Fruit fly (Drosophila melanogaster) whole organism, embryonic: ENCODE results near the gene Larp7.

Source experiments
- Asciz ChIP-seq: fragments of 200-800 bp; sonication (Bioruptor generic); optimal IDR thresholded peaks from 2 replicates; lab custom pipeline; 2017; ENCODE audit warnings: missing biosample characterization, mild to moderate bottlenecking, missing genetic modification characterization, missing genetic modification reagents
- CG11560 ChIP-seq: fragments of 200-800 bp; sonication (Bioruptor generic); IDR thresholded peaks from 3 replicates; pipeline ENCODE4 v1.3.6; 2022; ENCODE audit warnings: missing biosample characterization, missing genetic modification characterization
- CG12391 ChIP-seq: fragments of 200-800 bp; sonication (Bioruptor generic); optimal IDR thresholded peaks from 3 replicates; lab custom pipeline; 2018; ENCODE audit warnings: missing biosample characterization, mild to moderate bottlenecking, missing genetic modification characterization, moderate library complexity
- CG14441 ChIP-seq: fragments of 200-800 bp; sonication (Bioruptor generic); IDR thresholded peaks from 2 replicates; pipeline ENCODE4 v1.3.6; 2022; ENCODE audit warnings: missing biosample characterization, missing genetic modification characterization
- CG17612 ChIP-seq: fragments of 200-800 bp; sonication (Bioruptor generic); IDR thresholded peaks from 2 replicates; pipeline ENCODE4 v1.3.6; 2022; ENCODE audit warnings: missing biosample characterization, missing genetic modification characterization
- CG2120 ChIP-seq: fragments of 200-800 bp; sonication (Bioruptor generic); optimal IDR thresholded peaks from 3 replicates; lab custom pipeline; 2016; ENCODE audit warnings: missing biosample characterization, missing genetic modification characterization
- CG31388 ChIP-seq: fragments of 200-800 bp; sonication (Bioruptor generic); optimal IDR thresholded peaks from 2 replicates; lab custom pipeline; 2016; ENCODE audit warnings: missing biosample characterization, missing genetic modification characterization
- CG31441 ChIP-seq: fragments of 200-800 bp; sonication (Bioruptor generic); IDR thresholded peaks from 2 replicates; pipeline ENCODE4 v1.3.6; 2022; ENCODE audit warnings: missing biosample characterization, missing genetic modification characterization
- CG32772 ChIP-seq: fragments of 200-800 bp; sonication (Bioruptor generic); IDR thresholded peaks from 2 replicates; pipeline ENCODE4 v1.3.6; 2022; ENCODE audit warnings: missing biosample characterization, missing genetic modification characterization
- CG5953 ChIP-seq: fragments of 200-800 bp; sonication (Bioruptor generic); IDR thresholded peaks from 2 replicates; pipeline ENCODE4 v1.3.6; 2022; ENCODE audit warnings: missing biosample characterization, missing genetic modification characterization
- CG6254 ChIP-seq: fragments of 200-800 bp; sonication (Bioruptor generic); optimal IDR thresholded peaks from 3 replicates; lab custom pipeline; 2017; ENCODE audit warnings: mild to moderate bottlenecking, missing biosample characterization, missing genetic modification reagents, missing genetic modification characterization
- CG7372 ChIP-seq: fragments of 200-800 bp; sonication (Bioruptor generic); IDR thresholded peaks from 2 replicates; pipeline ENCODE4 v1.3.6; 2022; ENCODE audit warnings: missing biosample characterization, missing genetic modification characterization
- Dek ChIP-seq: fragments of 200-800 bp; sonication (Bioruptor generic); optimal IDR thresholded peaks from 3 replicates; lab custom pipeline; 2019; ENCODE audit warnings: missing biosample characterization, mild to moderate bottlenecking, missing genetic modification characterization, moderate library complexity
- Elba2 ChIP-seq: fragments of 200-800 bp; sonication (Bioruptor generic); optimal IDR thresholded peaks from 3 replicates; lab custom pipeline; 2016; ENCODE audit warnings: missing biosample characterization, missing genetic modification characterization
- Fer1 ChIP-seq: fragments of 200-800 bp; sonication (Bioruptor generic); optimal IDR thresholded peaks from 2 replicates; lab custom pipeline; 2017; ENCODE audit warnings: missing biosample characterization, mild to moderate bottlenecking, missing genetic modification characterization
- H15 ChIP-seq: fragments of 200-800 bp; sonication (Bioruptor generic); IDR thresholded peaks from 3 replicates; pipeline ENCODE4 v1.3.6; 2022; ENCODE audit warnings: missing biosample characterization, missing genetic modification characterization
- Hmr ChIP-seq: fragments of 200-800 bp; sonication (Bioruptor generic); optimal IDR thresholded peaks from 3 replicates; lab custom pipeline; 2017; ENCODE audit warnings: mild to moderate bottlenecking, missing biosample characterization, missing genetic modification reagents, missing genetic modification characterization
- Hr78 ChIP-seq, 2 experiments: fragments of 200-800 bp in 1 of 2; fragments of >200 bp in 1 of 2; sonication (Bioruptor generic) in 1 of 2; optimal IDR thresholded peaks; 2 replicates each; lab custom pipeline; 2017 to 2019; ENCODE audit warnings: missing biosample characterization in 2 of 2, missing genetic modification characterization in 2 of 2, mild to moderate bottlenecking in 1 of 2, moderate library complexity in 1 of 2
- Lpt ChIP-seq: fragments of >200 bp; optimal IDR thresholded peaks from 2 replicates; lab custom pipeline; 2018; ENCODE audit warnings: missing biosample characterization, missing genetic modification characterization
- MESR4 ChIP-seq: fragments of 200-800 bp; sonication (Bioruptor generic); optimal IDR thresholded peaks from 2 replicates; lab custom pipeline; 2018; ENCODE audit warnings: missing biosample characterization, mild to moderate bottlenecking, missing genetic modification characterization, moderate library complexity
- MTF-1 ChIP-seq: fragments of 200-800 bp; sonication (Bioruptor generic); optimal IDR thresholded peaks from 2 replicates; lab custom pipeline; 2018; ENCODE audit warnings: missing biosample characterization, mild to moderate bottlenecking, missing genetic modification characterization, borderline replicate concordance
- NC2α ChIP-seq: fragments of 200-800 bp; sonication (Bioruptor generic); optimal IDR thresholded peaks from 2 replicates; lab custom pipeline; 2016; ENCODE audit warnings: missing biosample characterization, missing genetic modification characterization
- NC2β ChIP-seq: fragments of 200-800 bp; sonication (Bioruptor generic); optimal IDR thresholded peaks from 2 replicates; lab custom pipeline; 2016; ENCODE audit warnings: missing biosample characterization, missing genetic modification characterization
- Opbp ChIP-seq: fragments of 200-800 bp; sonication (Bioruptor generic); IDR thresholded peaks from 3 replicates; pipeline ENCODE4 v1.3.6; 2022; ENCODE audit warnings: missing biosample characterization, missing genetic modification characterization; ENCODE audit not compliant: partially characterized antibody
- Pdp1 ChIP-seq, 2 experiments: fragments of 200-800 bp; sonication (Bioruptor generic); optimal IDR thresholded peaks; 3 replicates each; lab custom pipeline; 2016; ENCODE audit warnings: missing biosample characterization in 2 of 2, missing genetic modification characterization in 2 of 2, mild to moderate bottlenecking in 1 of 2, moderate library complexity in 1 of 2
- Poxn ChIP-seq: fragments of 200-800 bp; sonication (Bioruptor generic); IDR thresholded peaks from 2 replicates; pipeline ENCODE4 v1.3.6; 2022; ENCODE audit warnings: missing biosample characterization, missing genetic modification characterization
- TFAM ChIP-seq: fragments of 200-800 bp; sonication (Bioruptor generic); optimal IDR thresholded peaks from 2 replicates; lab custom pipeline; 2017; ENCODE audit warnings: missing biosample characterization, missing genetic modification characterization, inconsistent platforms
- Xrp1 ChIP-seq: fragments of 200-800 bp; sonication (Bioruptor generic); IDR thresholded peaks from 2 replicates; pipeline ENCODE4 v1.3.6; 2022; ENCODE audit warnings: missing biosample characterization, missing genetic modification characterization
- ab ChIP-seq: fragments of 200-800 bp; sonication (Bioruptor generic); optimal IDR thresholded peaks from 2 replicates; lab custom pipeline; 2016; ENCODE audit warnings: missing biosample characterization, missing genetic modification characterization
- az2 ChIP-seq: fragments of 200-800 bp; sonication (Bioruptor generic); optimal IDR thresholded peaks from 3 replicates; lab custom pipeline; 2016; ENCODE audit warnings: missing biosample characterization, missing genetic modification characterization
- bbx ChIP-seq: fragments of 200-800 bp; sonication (Bioruptor generic); IDR thresholded peaks from 2 replicates; pipeline ENCODE4 v1.3.6; 2022; ENCODE audit warnings: missing biosample characterization, missing genetic modification characterization; ENCODE audit not compliant: partially characterized antibody
- bowl ChIP-seq: fragments of 200-800 bp; sonication (Bioruptor generic); IDR thresholded peaks from 2 replicates; pipeline ENCODE4 v1.3.6; 2022; ENCODE audit warnings: missing biosample characterization, missing genetic modification characterization
- cato ChIP-seq: fragments of 200-800 bp; sonication (Bioruptor generic); optimal IDR thresholded peaks from 2 replicates; lab custom pipeline; 2016; ENCODE audit warnings: missing biosample characterization, missing genetic modification characterization, borderline replicate concordance
- caup ChIP-seq: fragments of 200-800 bp; sonication (Bioruptor generic); optimal IDR thresholded peaks from 3 replicates; lab custom pipeline; 2017; ENCODE audit warnings: missing biosample characterization, mild to moderate bottlenecking, missing genetic modification characterization, moderate library complexity; ENCODE audit not compliant: severe bottlenecking
- ci ChIP-seq: fragments of 200-800 bp; sonication (Bioruptor generic); IDR thresholded peaks from 3 replicates; pipeline ENCODE4 v1.3.6; 2022; ENCODE audit warnings: missing biosample characterization, missing genetic modification characterization
- dan ChIP-seq: fragments of 200-800 bp; sonication (Bioruptor generic); IDR thresholded peaks from 2 replicates; pipeline ENCODE4 v1.3.6; 2022; ENCODE audit warnings: missing biosample characterization, missing genetic modification characterization
- dpn ChIP-seq, 2 experiments: fragments of 200-800 bp; sonication (Bioruptor generic); optimal IDR thresholded peaks; 3 replicates each; lab custom pipeline; 2016; ENCODE audit warnings: missing biosample characterization in 2 of 2, missing genetic modification characterization in 2 of 2
- eve ChIP-seq, 2 experiments: fragments of >200 bp; optimal IDR thresholded peaks; 2 replicates each; lab custom pipeline; 2017; ENCODE audit warnings: missing biosample characterization in 2 of 2, missing genetic modification characterization in 2 of 2
- eyg ChIP-seq: fragments of 200-800 bp; sonication (Bioruptor generic); optimal IDR thresholded peaks from 3 replicates; lab custom pipeline; 2016; ENCODE audit warnings: missing biosample characterization, missing genetic modification characterization
- kay ChIP-seq: fragments of 200-800 bp; sonication (Bioruptor generic); optimal IDR thresholded peaks from 2 replicates; lab custom pipeline; 2016; ENCODE audit warnings: missing biosample characterization, missing genetic modification characterization
- mld ChIP-seq: fragments of 200-800 bp; sonication (Bioruptor generic); IDR thresholded peaks from 3 replicates; pipeline ENCODE4 v1.3.6; 2022; ENCODE audit warnings: missing biosample characterization, missing genetic modification characterization; ENCODE audit not compliant: partially characterized antibody
- pb ChIP-seq: fragments of 200-800 bp; sonication (Bioruptor generic); optimal IDR thresholded peaks from 3 replicates; lab custom pipeline; 2016; ENCODE audit warnings: missing biosample characterization, missing genetic modification characterization
- pfk ChIP-seq: fragments of 200-800 bp; sonication (Bioruptor generic); optimal IDR thresholded peaks from 2 replicates; lab custom pipeline; 2018; ENCODE audit warnings: missing biosample characterization, mild to moderate bottlenecking, missing genetic modification characterization, moderate library complexity
- pum ChIP-seq: fragments of 200-800 bp; sonication (Bioruptor generic); optimal IDR thresholded peaks from 2 replicates; lab custom pipeline; 2016; ENCODE audit warnings: missing biosample characterization, missing genetic modification characterization
- sens-2 ChIP-seq: fragments of 200-800 bp; sonication (Bioruptor generic); IDR thresholded peaks from 2 replicates; pipeline ENCODE4 v1.3.6; 2022; ENCODE audit warnings: missing biosample characterization, missing genetic modification characterization
- stwl ChIP-seq: fragments of 200-800 bp; sonication (Bioruptor generic); optimal IDR thresholded peaks from 3 replicates; lab custom pipeline; 2018; ENCODE audit warnings: missing biosample characterization, mild to moderate bottlenecking, missing genetic modification characterization, moderate library complexity
- tap ChIP-seq: fragments of 200-800 bp; optimal IDR thresholded peaks from 3 replicates; lab custom pipeline; 2019; ENCODE audit warnings: missing biosample characterization, mild to moderate bottlenecking, missing genetic modification characterization, moderate library complexity
- trh ChIP-seq: fragments of 200-800 bp; sonication (Bioruptor generic); optimal IDR thresholded peaks from 2 replicates; lab custom pipeline; 2016; ENCODE audit warnings: missing biosample characterization, missing genetic modification characterization
- vnd ChIP-seq: fragments of 200-800 bp; sonication (Bioruptor generic); IDR thresholded peaks from 3 replicates; pipeline ENCODE4 v1.3.6; 2022; ENCODE audit warnings: missing biosample characterization, missing genetic modification characterization; ENCODE audit not compliant: partially characterized antibody
- z ChIP-seq: fragments of 200-800 bp; sonication (Bioruptor generic); IDR thresholded peaks from 3 replicates; pipeline ENCODE4 v1.3.6; 2022; ENCODE audit warnings: missing biosample characterization, missing genetic modification characterization

The Larp7 gene

DNA sequence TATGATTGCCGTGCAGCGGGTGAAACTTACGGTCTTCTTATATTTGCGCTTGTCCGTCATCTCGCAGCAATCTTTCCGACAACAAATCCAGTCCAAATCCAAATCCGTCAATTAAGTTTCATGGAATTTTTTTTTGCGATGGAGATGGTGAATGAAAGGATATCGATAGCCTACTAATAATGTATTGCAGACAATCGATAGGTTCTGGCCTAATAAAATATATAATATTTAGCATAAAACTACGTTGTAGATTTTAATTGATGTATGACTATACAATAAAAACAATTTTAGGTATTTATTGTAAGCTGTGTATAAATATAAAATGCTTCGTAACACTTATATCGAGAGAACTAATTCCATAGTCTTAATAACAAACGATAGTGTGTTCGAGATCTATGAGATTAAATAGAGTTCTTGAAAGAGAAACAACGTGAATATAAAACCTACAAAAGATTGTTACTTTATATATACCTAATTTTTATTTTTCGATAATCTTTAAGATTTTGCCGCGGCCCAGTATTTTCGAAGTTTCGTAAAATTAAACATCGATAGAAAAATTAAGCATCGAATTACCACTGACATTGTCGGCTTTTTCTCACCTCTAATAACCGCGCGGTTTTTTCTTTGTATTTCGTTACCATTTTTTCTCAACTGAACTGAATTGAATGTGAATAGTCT lies 29.4 kb downstream of the Larp7 start, which contains the start of the genes Cfp1 and Aladin (continued):
- TF ChIP-seq CG31441 (GFP tag; lab: Robert Waterston, UW) (no peak), dpn (GFP tag; optimal IDR thresholded peaks at IDR 0.05; lab: Kevin White, UChicago) (no peak), CG17612 (GFP tag; lab: Robert Waterston, UW) (no peak), az2 (GFP tag; lab: Kevin White, UChicago) (no peak), ab (GFP tag; lab: Kevin White, UChicago) (no peak), Dek (tag; lab: Kevin White, UChicago) (no peak), Lpt (no peak), Pdp1 (GFP tag; optimal IDR thresholded peaks at IDR 0.05; lab: Kevin White, UChicago) (no peak), MTF-1 (GFP tag; lab: Kevin White, UChicago) (no peak), eyg (GFP tag; lab: Kevin White, UChicago) (no peak), CG6254 (GFP tag; lab: Kevin White, UChicago) (no peak), mld (no peak; the same call in 2 of the 3 replicates), bowl (GFP tag; lab: Robert Waterston, UW) (no peak), stwl (tag; lab: Kevin White, UChicago) (no peak), Xrp1 (no peak), pfk (no peak), tap (tag; lab: Kevin White, UChicago) (no peak), CG12391 (tag; lab: Kevin White, UChicago) (no peak), trh (no peak), Fer1 (GFP tag; lab: Kevin White, UChicago) (no peak), ci (GFP tag; lab: Robert Waterston, UW) (no peak), Hr78 (GFP tag; optimal IDR thresholded peaks at IDR 0.05; lab: Kevin White, UChicago) (no peak), vnd (GFP tag; lab: Robert Waterston, UW) (0 out of 3 replicates have a peak, but pooled peaks have one; percentile 26), CG32772 (GFP tag; lab: Robert Waterston, UW) (no peak), Elba2 (GFP tag; lab: Kevin White, UChicago) (no peak), Opbp (GFP tag; lab: Robert Waterston, UW) (peak; percentile 50; the same call in 2 of the 3 replicates), CG2120 (GFP tag; lab: Kevin White, UChicago) (no peak), TFAM (GFP tag; lab: Kevin White, UChicago) (no peak), cato (GFP tag; lab: Kevin White, UChicago) (no peak), eve (GFP tag; optimal IDR thresholded peaks at IDR 0.05; lab: Kevin White, UChicago) (no peak), MESR4 (GFP tag; lab: Kevin White, UChicago) (peak; percentile 55), Asciz (no peak), Poxn (GFP tag; lab: Robert Waterston, UW) (no peak), pum (no peak), sens-2 (GFP tag; lab: Robert Waterston, UW) (no peak), dan (no peak), z (GFP tag; lab: Robert Waterston, UW) (no peak), caup (GFP tag; lab: Kevin White, UChicago) (no peak), NC2β (GFP tag; lab: Kevin White, UChicago) (no peak), CG11560 (tag; lab: Robert Waterston, UW) (no peak), CG14441 (GFP tag; lab: Robert Waterston, UW) (no peak), kay (no peak), pb (GFP tag; lab: Kevin White, UChicago) (no peak), CG5953 (GFP tag; lab: Robert Waterston, UW) (no peak), CG7372 (GFP tag; lab: Robert Waterston, UW) (no peak), CG31388 (GFP tag; lab: Kevin White, UChicago) (no peak), Hmr (no peak), H15 (GFP tag; lab: Robert Waterston, UW) (no peak), bbx (GFP tag; lab: Robert Waterston, UW) (no peak; the same call in 1 of the 2 replicates), NC2α (GFP tag; lab: Kevin White, UChicago) (no peak)
